Worm (Caenorhabditis elegans) whole organism, L2 larva: ENCODE results near the gene F31E3.12.
A peak's percentile ranks its signal among the peaks of the same experiment; 100 is the strongest.

Experiments
- C34F6.9 ChIP-seq: fragments of 150-350 bp; optimal IDR thresholded peaks from 2 replicates; lab custom pipeline; 2014; ENCODE audit warnings: missing biosample characterization, missing genetic modification characterization
- F13H6.1 ChIP-seq: sonication (generic microtip); optimal IDR thresholded peaks from 2 replicates; lab custom pipeline; 2016; ENCODE audit warnings: missing genetic modification characterization, missing compliant biosample characterization
- R02D3.7 ChIP-seq: fragments of 150-350 bp; optimal IDR thresholded peaks from 2 replicates; lab custom pipeline; 2014; ENCODE audit warnings: missing biosample characterization, missing genetic modification characterization
- Y55F3AM.14 ChIP-seq: fragments of 200-800 bp; sonication (Bioruptor generic); optimal IDR thresholded peaks from 2 replicates; lab custom pipeline; 2018; ENCODE audit warnings: mild to moderate bottlenecking, missing genetic modification characterization, missing compliant biosample characterization
- ZK546.5 ChIP-seq: sonication (generic microtip); optimal IDR thresholded peaks from 2 replicates; lab custom pipeline; 2017; ENCODE audit warnings: missing biosample characterization, missing genetic modification characterization
- aly-2 ChIP-seq: fragments of 150-350 bp; optimal IDR thresholded peaks from 2 replicates; lab custom pipeline; 2014; ENCODE audit warnings: missing biosample characterization, missing genetic modification characterization
- ama-1 ChIP-seq: fragments of 150-350 bp; optimal IDR thresholded peaks from 2 replicates; lab custom pipeline; 2018; ENCODE audit warnings: inconsistent platforms
- blmp-1 ChIP-seq: sonication (generic microtip); optimal IDR thresholded peaks from 2 replicates; lab custom pipeline; 2017; ENCODE audit warnings: missing genetic modification characterization, mild to moderate bottlenecking, missing compliant biosample characterization, antibody characterized with exemption, moderate library complexity; ENCODE audit not compliant: insufficient read depth
- ceh-16 ChIP-seq: fragments of 150-350 bp; optimal IDR thresholded peaks from 2 replicates; lab custom pipeline; 2014; ENCODE audit warnings: missing biosample characterization, missing genetic modification characterization
- ceh-82 ChIP-seq: fragments of 150-350 bp; optimal IDR thresholded peaks from 2 replicates; lab custom pipeline; 2014; ENCODE audit warnings: missing biosample characterization, missing genetic modification characterization
- crh-2 ChIP-seq: sonication (generic microtip); optimal IDR thresholded peaks from 2 replicates; lab custom pipeline; 2017; ENCODE audit warnings: missing biosample characterization, missing genetic modification characterization
- dmd-4 ChIP-seq: sonication (generic microtip); optimal IDR thresholded peaks from 2 replicates; lab custom pipeline; 2017; ENCODE audit warnings: missing biosample characterization, missing genetic modification characterization
- egl-27 ChIP-seq: sonication (generic microtip); optimal IDR thresholded peaks from 3 replicates; lab custom pipeline; 2017; ENCODE audit warnings: missing biosample characterization, missing genetic modification reagents, missing genetic modification characterization
- elt-1 ChIP-seq: fragments of 150-350 bp; optimal IDR thresholded peaks from 2 replicates; lab custom pipeline; 2014; ENCODE audit warnings: missing biosample characterization, missing genetic modification characterization
- elt-3 ChIP-seq: sonication (generic microtip); optimal IDR thresholded peaks from 2 replicates; lab custom pipeline; 2017; ENCODE audit warnings: missing biosample characterization, missing genetic modification characterization
- fos-1 ChIP-seq: fragments of 150-350 bp; optimal IDR thresholded peaks from 2 replicates; lab custom pipeline; 2014; ENCODE audit warnings: missing biosample characterization, missing genetic modification characterization
- gmeb-1 ChIP-seq: fragments of 150-350 bp; optimal IDR thresholded peaks from 2 replicates; lab custom pipeline; 2014; ENCODE audit warnings: missing biosample characterization, missing genetic modification characterization
- lin-13 ChIP-seq: fragments of 150-350 bp; optimal IDR thresholded peaks from 2 replicates; lab custom pipeline; 2014; ENCODE audit warnings: missing biosample characterization, missing genetic modification reagents, missing genetic modification characterization
- lin-39 ChIP-seq: fragments of 150-350 bp; optimal IDR thresholded peaks from 2 replicates; lab custom pipeline; 2014; ENCODE audit warnings: missing biosample characterization, missing genetic modification reagents, missing genetic modification characterization
- lsy-2 ChIP-seq, 2 experiments: fragments of 150-350 bp in 1 of 2; sonication (generic microtip) in 1 of 2; optimal IDR thresholded peaks; 2 replicates each; lab custom pipeline; 2014 to 2017; ENCODE audit warnings: missing biosample characterization in 2 of 2, missing genetic modification characterization in 2 of 2
- mbf-1 ChIP-seq: sonication (generic microtip); optimal IDR thresholded peaks from 2 replicates; lab custom pipeline; 2017; ENCODE audit warnings: missing biosample characterization, missing genetic modification characterization
- mdl-1 ChIP-seq, 2 experiments: fragments of 150-350 bp in 1 of 2; sonication (generic microtip) in 1 of 2; optimal IDR thresholded peaks; 2 replicates each; lab custom pipeline; 2017; ENCODE audit warnings: missing biosample characterization in 2 of 2, missing genetic modification characterization in 2 of 2
- nhr-10 ChIP-seq: sonication (generic microtip); optimal IDR thresholded peaks from 2 replicates; lab custom pipeline; 2017; ENCODE audit warnings: missing biosample characterization, missing genetic modification characterization
- nhr-129 ChIP-seq: fragments of 150-350 bp; optimal IDR thresholded peaks from 2 replicates; lab custom pipeline; 2014; ENCODE audit warnings: missing biosample characterization, missing genetic modification characterization
- nhr-21 ChIP-seq: fragments of 150-350 bp; optimal IDR thresholded peaks from 2 replicates; lab custom pipeline; 2014; ENCODE audit warnings: missing biosample characterization, missing genetic modification characterization
- nhr-23 ChIP-seq: fragments of 150-350 bp; optimal IDR thresholded peaks from 2 replicates; lab custom pipeline; 2014; ENCODE audit warnings: missing biosample characterization, missing genetic modification reagents, missing genetic modification characterization
- nhr-237 ChIP-seq: fragments of 150-350 bp; optimal IDR thresholded peaks from 2 replicates; lab custom pipeline; 2014; ENCODE audit warnings: missing biosample characterization, missing genetic modification characterization
- nhr-25 ChIP-seq: fragments of 150-350 bp; sonication (generic microtip); optimal IDR thresholded peaks from 3 replicates; lab custom pipeline; 2014; ENCODE audit warnings: missing biosample characterization, missing genetic modification characterization
- nhr-6 ChIP-seq: fragments of 150-350 bp; optimal IDR thresholded peaks from 2 replicates; lab custom pipeline; 2014; ENCODE audit warnings: missing biosample characterization, missing genetic modification characterization
- peb-1 ChIP-seq: fragments of 150-350 bp; optimal IDR thresholded peaks from 2 replicates; lab custom pipeline; 2014; ENCODE audit warnings: missing biosample characterization, missing genetic modification characterization
- sem-4 ChIP-seq: fragments of 150-350 bp; optimal IDR thresholded peaks from 2 replicates; lab custom pipeline; 2014; ENCODE audit warnings: missing biosample characterization, missing genetic modification reagents, missing genetic modification characterization
- skn-1 ChIP-seq: sonication (generic microtip); optimal IDR thresholded peaks from 2 replicates; lab custom pipeline; 2017; ENCODE audit warnings: missing biosample characterization, missing genetic modification characterization
- sma-3 ChIP-seq: sonication (generic microtip); optimal IDR thresholded peaks from 2 replicates; lab custom pipeline; 2016; ENCODE audit warnings: missing genetic modification reagents, missing genetic modification characterization, missing compliant biosample characterization
- sma-9 ChIP-seq, 2 experiments: fragments of 150-350 bp in 1 of 2; sonication (generic microtip) in 1 of 2; optimal IDR thresholded peaks; 2 replicates each; lab custom pipeline; 2014 to 2016; ENCODE audit warnings: missing genetic modification characterization in 2 of 2, mild to moderate bottlenecking in 1 of 2, missing biosample characterization in 1 of 2, missing compliant biosample characterization in 1 of 2, missing genetic modification reagents in 1 of 2, moderate library complexity in 1 of 2
- unc-55 ChIP-seq: fragments of 150-350 bp; sonication (generic microtip); optimal IDR thresholded peaks from 3 replicates; lab custom pipeline; 2014; ENCODE audit warnings: missing biosample characterization, missing genetic modification reagents, missing genetic modification characterization
- unc-62 ChIP-seq: fragments of 150-350 bp; optimal IDR thresholded peaks from 2 replicates; lab custom pipeline; 2014; ENCODE audit warnings: missing biosample characterization, missing genetic modification reagents, missing genetic modification characterization
- zag-1 ChIP-seq: fragments of 150-350 bp; optimal IDR thresholded peaks from 2 replicates; lab custom pipeline; 2014; ENCODE audit warnings: missing biosample characterization, missing genetic modification characterization
- ztf-11 ChIP-seq: sonication (generic microtip); optimal IDR thresholded peaks from 2 replicates; lab custom pipeline; 2017; ENCODE audit warnings: missing biosample characterization, missing genetic modification characterization
- ztf-4 ChIP-seq: fragments of 150-350 bp; optimal IDR thresholded peaks from 2 replicates; lab custom pipeline; 2014; ENCODE audit warnings: missing biosample characterization, missing genetic modification characterization

Gene F31E3.12

DNA sequence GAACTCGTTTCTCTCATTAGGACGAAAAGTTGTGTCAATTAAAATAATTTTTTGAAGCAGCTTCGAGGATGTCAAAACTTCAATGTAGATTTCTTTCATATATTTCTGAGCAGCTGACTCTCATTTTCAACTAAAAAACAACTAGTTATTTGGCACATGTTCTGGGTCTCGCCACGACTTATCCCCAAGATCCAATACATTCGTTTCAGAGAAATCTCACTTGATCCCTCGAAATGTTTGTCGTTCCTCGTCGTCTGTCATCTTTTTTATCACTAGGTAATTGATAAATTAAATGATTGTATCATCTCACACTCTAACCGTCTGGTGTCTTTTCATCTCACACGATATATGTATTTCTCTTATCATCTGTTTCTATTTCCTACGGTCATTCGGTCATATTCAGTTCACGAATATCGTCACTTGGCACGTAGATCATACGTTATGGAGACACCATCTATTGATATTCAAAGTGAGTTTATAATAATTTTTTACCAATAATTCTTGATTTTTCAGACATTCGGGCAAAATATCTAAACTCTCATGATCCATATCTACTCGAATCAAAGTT is 7.2 kb upstream of the F31E3.12 start, which contains the start of the genes rpn-6.1 and F57B9.1:
rpn-6.1 (minus strand) TSS at position 65 of the 568 bp plus-strand sequence.
F57B9.1 (plus strand) TSS at position 154 of the 568 bp plus-strand sequence.
- TF ChIP-seq egl-27 (tag; lab: Kevin White, UChicago) (no peak), peb-1 (tag; lab: Kevin White, UChicago) (no peak), fos-1 (tag; lab: Kevin White, UChicago) (peak; percentile 82), nhr-129 (tag; lab: Kevin White, UChicago) (peak; percentile 36), lin-39 (tag; lab: Kevin White, UChicago) (no peak), R02D3.7 (no peak), skn-1 (peak; percentile 12), ZK546.5 (tag; lab: Kevin White, UChicago) (no peak), ztf-11 (tag; lab: Kevin White, UChicago) (no peak), aly-2 (tag; lab: Kevin White, UChicago) (no peak), unc-55 (no peak), elt-3 (tag; lab: Kevin White, UChicago) (no peak), crh-2 (peak; percentile 21), lsy-2 (tag; optimal IDR thresholded peaks at IDR 0.05; lab: Kevin White, UChicago) (peak in 1 of 2 experiments; percentile 62), sma-9 (GFP tag; optimal IDR thresholded peaks at IDR 0.05; lab: Kevin White, UChicago) (peak; percentile 60), sma-9 (tag; optimal IDR thresholded peaks at IDR 0.05; lab: Kevin White, UChicago) (no peak), mdl-1 (tag; optimal IDR thresholded peaks at IDR 0.05; lab: Kevin White, UChicago) (no peak), blmp-1 (no peak), lin-13 (no peak), dmd-4 (no peak), zag-1 (tag; lab: Kevin White, UChicago) (no peak), nhr-21 (tag; lab: Kevin White, UChicago) (no peak), C34F6.9 (tag; lab: Kevin White, UChicago) (peak; percentile 48), unc-62 (GFP tag; lab: Kevin White, UChicago) (no peak), Y55F3AM.14 (GFP tag; lab: Kevin White, UChicago) (no peak), ceh-16 (tag; lab: Kevin White, UChicago) (no peak), ama-1 (lab: Kevin White, UChicago) (no peak), sem-4 (tag; lab: Kevin White, UChicago) (no peak), elt-1 (tag; lab: Kevin White, UChicago) (no peak), ztf-4 (no peak), ceh-82 (no peak), nhr-10 (tag; lab: Kevin White, UChicago) (no peak), mbf-1 (no peak), sma-3 (GFP tag; lab: Kevin White, UChicago) (no peak)

DNA sequence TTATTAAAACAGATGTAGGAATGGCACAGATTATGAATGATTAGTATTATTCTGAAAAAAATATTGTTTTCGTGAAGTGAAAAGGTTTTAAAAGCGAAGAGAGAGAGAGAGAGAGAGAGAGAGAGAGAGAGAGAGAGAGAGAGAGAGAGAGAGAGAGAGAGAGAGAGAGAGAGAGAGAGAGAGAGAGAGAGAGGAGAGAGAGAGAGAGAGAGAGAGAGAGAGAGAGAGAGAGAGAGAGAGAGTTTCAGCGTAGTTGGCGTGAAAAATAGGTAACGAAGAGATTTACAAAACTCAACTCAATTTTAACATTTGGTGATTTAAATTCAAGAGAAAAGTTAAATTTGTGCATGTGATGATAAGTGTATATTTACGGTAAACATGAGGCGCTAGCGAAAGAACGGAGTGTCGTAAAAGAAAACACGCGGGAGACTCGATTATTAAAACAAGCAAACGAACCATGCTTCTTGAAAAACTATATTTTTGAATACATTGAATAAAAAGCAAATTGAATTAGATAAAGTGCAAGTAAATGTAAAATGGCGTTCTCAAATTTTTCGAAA is 1.0 kb upstream of the F31E3.12 start, which contains the start of gene panl-2:
panl-2 (minus strand) TSS at position 51 of the 560 bp plus-strand sequence.
- no peak for TF ChIP-seq egl-27 (tag; lab: Kevin White, UChicago)
- TF ChIP-seq sma-9 (GFP tag; optimal IDR thresholded peaks at IDR 0.05; lab: Kevin White, UChicago): peak; percentile 32
- no peak for TF ChIP-seq sma-9 (tag; optimal IDR thresholded peaks at IDR 0.05; lab: Kevin White, UChicago)
- peak; percentile 71 for TF ChIP-seq C34F6.9 (tag; lab: Kevin White, UChicago)
- TF ChIP-seq unc-55: peak; percentile 77
- TF ChIP-seq lin-13: peak; percentile 28
- TF ChIP-seq gmeb-1: peak; percentile 86
- TF ChIP-seq unc-62 (GFP tag; lab: Kevin White, UChicago): no peak
- TF ChIP-seq R02D3.7: peak; percentile 80
- TF ChIP-seq nhr-129 (tag; lab: Kevin White, UChicago): peak; percentile 57
- TF ChIP-seq aly-2 (tag; lab: Kevin White, UChicago): no peak
- peak; percentile 60 to 87 for TF ChIP-seq lsy-2 (tag; optimal IDR thresholded peaks at IDR 0.05; lab: Kevin White, UChicago)
- TF ChIP-seq crh-2: peak; percentile 34

DNA sequence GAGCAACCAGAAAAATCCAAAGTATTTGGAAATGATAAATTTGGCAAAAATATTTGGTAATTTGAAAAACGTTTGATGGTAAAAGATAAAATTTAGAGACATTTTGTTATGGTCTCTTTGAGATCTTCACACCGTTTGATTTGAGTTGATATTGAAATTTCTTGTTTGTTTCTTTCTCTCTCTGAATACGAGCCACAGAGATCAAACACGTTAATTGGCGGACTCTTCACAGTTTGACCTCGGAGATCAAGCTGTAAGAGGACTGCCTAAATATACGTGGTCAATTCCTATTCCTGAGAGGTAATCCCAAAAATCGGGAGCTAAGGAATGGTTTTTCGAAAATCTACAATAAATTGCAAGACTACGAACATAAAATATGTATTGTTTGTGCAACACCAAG is 535 bp upstream of the F31E3.12 start:
- no peak for TF ChIP-seq lin-39 (tag; lab: Kevin White, UChicago)
- no peak for TF ChIP-seq nhr-6
- TF ChIP-seq nhr-23 (tag; lab: Kevin White, UChicago): no peak
- TF ChIP-seq Y55F3AM.14 (GFP tag; lab: Kevin White, UChicago): no peak
- TF ChIP-seq ztf-4: no peak
- no peak for TF ChIP-seq peb-1 (tag; lab: Kevin White, UChicago)
- TF ChIP-seq nhr-10 (tag; lab: Kevin White, UChicago): no peak
- no peak for TF ChIP-seq F13H6.1 (tag; lab: Kevin White, UChicago)
- no peak for TF ChIP-seq nhr-25 (tag; lab: Kevin White, UChicago)
- no peak for TF ChIP-seq ama-1 (lab: Kevin White, UChicago)
- no peak for TF ChIP-seq elt-3 (tag; lab: Kevin White, UChicago)
- no peak for TF ChIP-seq blmp-1
- TF ChIP-seq nhr-237 (tag; lab: Kevin White, UChicago): no peak
